Fruit fly (Drosophila melanogaster): ENCODE measurements around the gene jp.

- TF ChIP-seq EcR (GFP tag; optimal IDR thresholded peaks at IDR 0.05) (peak; percentile 28), Pif1B (GFP tag; optimal IDR thresholded peaks at IDR 0.05) (peak; percentile 97), CG32121 (GFP tag; IDR thresholded peaks at IDR 0.05) (peak; percentile 90)
Observed at dm6 chr2L:9569588-9570434, 3.3 kb upstream of the jp start.

All from whole organism, pupa.